Fruit fly (Drosophila melanogaster): ENCODE results near the gene eEF2.

eEF2 gene

DNA sequence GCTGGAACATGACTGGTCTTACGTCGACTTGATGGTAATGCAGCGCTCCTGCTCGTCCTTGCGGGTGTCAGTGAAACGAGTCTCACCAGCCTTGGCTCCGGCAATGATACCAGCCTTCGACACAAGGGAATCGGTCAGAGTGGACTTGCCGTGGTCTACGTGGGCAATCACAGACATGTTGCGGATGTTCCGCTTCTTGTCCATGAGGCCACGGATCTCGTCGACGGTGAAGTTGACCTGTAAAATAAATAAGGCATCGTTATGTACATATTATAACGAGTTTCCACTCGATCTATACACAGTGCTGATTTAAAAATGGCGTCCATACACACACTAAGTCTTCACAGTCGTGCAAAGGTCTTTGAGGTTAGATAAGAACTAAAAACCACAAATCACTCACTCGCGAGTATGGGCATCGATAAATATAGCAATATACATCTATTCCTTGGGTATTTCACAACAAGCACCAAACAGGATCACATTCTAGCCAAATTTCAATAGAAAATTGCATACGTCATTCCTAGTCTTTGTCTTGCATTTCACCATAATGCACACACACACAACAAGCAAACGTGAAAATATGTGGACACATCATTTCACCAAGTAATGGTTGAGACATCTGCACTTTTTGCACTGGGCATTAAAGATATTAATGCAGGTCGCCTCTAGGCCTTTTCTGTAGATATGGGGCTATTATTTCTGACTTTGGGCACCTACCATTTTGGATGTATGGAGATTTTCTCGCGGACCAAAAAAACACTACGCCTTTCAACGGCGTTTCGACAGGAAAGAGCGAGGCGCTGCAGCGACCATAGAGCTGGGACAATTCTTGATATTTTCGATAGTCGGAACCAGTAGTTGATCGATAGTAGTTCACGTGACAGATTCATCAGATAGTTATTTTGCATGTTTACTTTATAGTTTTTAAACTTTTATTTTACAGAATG lies at the start of gene eEF2 (continued):
- TF ChIP-seq CG4328 (GFP tag; optimal IDR thresholded peaks at IDR 0.05) (peak; percentile 78), CG1529 (GFP tag; optimal IDR thresholded peaks at IDR 0.05) (peak; percentile 61), CG17829 (tag; optimal IDR thresholded peaks at IDR 0.05) (peak; percentile 78), Lim3 (GFP tag; IDR thresholded peaks at IDR 0.05) (no peak), insv (GFP tag; optimal IDR thresholded peaks at IDR 0.05) (peak in 1 of 2 experiments; percentile 72), p53 (GFP tag; optimal IDR thresholded peaks at IDR 0.05) (no peak), CG1024 (GFP tag; IDR thresholded peaks at IDR 0.05) (peak; percentile 71), CG9437 (GFP tag; optimal IDR thresholded peaks at IDR 0.05) (peak; percentile 78), Tbp (GFP tag; optimal IDR thresholded peaks at IDR 0.05) (peak; percentile 49), CTCF (GFP tag; optimal IDR thresholded peaks at IDR 0.05) (peak; percentile 49), gcm (GFP tag; optimal IDR thresholded peaks at IDR 0.05) (peak; percentile 71), aop (GFP tag; IDR thresholded peaks at IDR 0.05) (no peak), Ssrp (tag; optimal IDR thresholded peaks at IDR 0.05) (no peak), Sox102F (GFP tag; optimal IDR thresholded peaks at IDR 0.05) (peak; percentile 22), CG4820 (GFP tag; optimal IDR thresholded peaks at IDR 0.05) (peak; percentile 25), CG8281 (tag; optimal IDR thresholded peaks at IDR 0.05) (peak; percentile 24), Elba2 (GFP tag; optimal IDR thresholded peaks at IDR 0.05) (no peak), CG12104 (GFP tag; optimal IDR thresholded peaks at IDR 0.05) (peak; percentile 42), CG14710 (tag; optimal IDR thresholded peaks at IDR 0.05) (peak; percentile 65), CG30403 (GFP tag; optimal IDR thresholded peaks at IDR 0.05) (peak; percentile 58), CG17912 (GFP tag; optimal IDR thresholded peaks at IDR 0.05) (peak; percentile 92), fd102C (GFP tag; optimal IDR thresholded peaks at IDR 0.05) (peak; percentile 52), croc (GFP tag; conservative IDR thresholded peaks at IDR 0.05) (no peak), twi (tag; optimal IDR thresholded peaks at IDR 0.05) (peak; percentile 36), CG9609 (GFP tag; optimal IDR thresholded peaks at IDR 0.05) (peak; percentile 76), disco-r (GFP tag; optimal IDR thresholded peaks at IDR 0.05) (peak; percentile 80), CG1647 (GFP tag; optimal IDR thresholded peaks at IDR 0.05) (peak; percentile 8), chn (GFP tag; optimal IDR thresholded peaks at IDR 0.05) (peak; percentile 65), chinmo (GFP tag; IDR thresholded peaks at IDR 0.05; ENCODE audit: partially characterized antibody) (peak; percentile 95), seq (GFP tag; IDR thresholded peaks at IDR 0.05) (peak; percentile 68), ERR (GFP tag; optimal IDR thresholded peaks at IDR 0.05) (peak; percentile 53), crp (GFP tag; optimal IDR thresholded peaks at IDR 0.05) (peak in 1 of 2 experiments; percentile 28), CG14860 (GFP tag; IDR thresholded peaks at IDR 0.05; ENCODE audit: partially characterized antibody) (peak; percentile 89), CG4617 (GFP tag; optimal IDR thresholded peaks at IDR 0.05; ENCODE audit: borderline replicate concordance) (peak; percentile 25), shn (GFP tag; optimal IDR thresholded peaks at IDR 0.05) (peak; percentile 81), mld (GFP tag; IDR thresholded peaks at IDR 0.05; ENCODE audit: partially characterized antibody) (peak; percentile 89), cato (GFP tag; optimal IDR thresholded peaks at IDR 0.05; ENCODE audit: borderline replicate concordance) (peak; percentile 40), repo (GFP tag; optimal IDR thresholded peaks at IDR 0.05) (peak; percentile 72), nerfin-2 (GFP tag; IDR thresholded peaks at IDR 0.05; ENCODE audit: partially characterized antibody) (peak; percentile 88), CG7372 (GFP tag; IDR thresholded peaks at IDR 0.05) (peak; percentile 65; the same call in 1 of the 2 replicates), zfh1 (GFP tag; IDR thresholded peaks at IDR 0.05) (peak; percentile 64; the same call in 2 of the 3 replicates), jing (GFP tag; optimal IDR thresholded peaks at IDR 0.05) (no peak), gsb-n (tag; optimal IDR thresholded peaks at IDR 0.05) (peak; percentile 73), CG3726 (GFP tag; IDR thresholded peaks at IDR 0.05) (no peak; the same call in 2 of the 3 replicates), CG30020 (tag; optimal IDR thresholded peaks at IDR 0.05) (peak; percentile 80), CG15601 (tag; optimal IDR thresholded peaks at IDR 0.05) (peak; percentile 85), Atf6 (GFP tag; IDR thresholded peaks at IDR 0.05) (peak; percentile 79), slp2 (GFP tag; optimal IDR thresholded peaks at IDR 0.05) (peak; percentile 33)

Measured in whole organism, embryonic.